Worm (Caenorhabditis elegans) whole organism, L3 larva: ENCODE measurements around the gene glb-28.

Experiments
- R02D3.7 ChIP-seq: fragments of 150-350 bp; optimal IDR thresholded peaks from 2 replicates; lab custom pipeline; 2014; ENCODE audit warnings: missing biosample characterization, missing genetic modification characterization
- ZK546.5 ChIP-seq: sonication (generic microtip); optimal IDR thresholded peaks from 2 replicates; lab custom pipeline; 2017; ENCODE audit warnings: missing biosample characterization, missing genetic modification characterization
- aly-2 ChIP-seq: fragments of 150-350 bp; optimal IDR thresholded peaks from 2 replicates; lab custom pipeline; 2014; ENCODE audit warnings: missing biosample characterization, missing genetic modification characterization
- ama-1 ChIP-seq: fragments of 150-350 bp; optimal IDR thresholded peaks from 2 replicates; lab custom pipeline; 2018
- ceh-16 ChIP-seq: sonication (generic microtip); optimal IDR thresholded peaks from 2 replicates; lab custom pipeline; 2017; ENCODE audit warnings: missing biosample characterization, missing genetic modification characterization
- ceh-28 ChIP-seq: fragments of 150-350 bp; optimal IDR thresholded peaks from 2 replicates; lab custom pipeline; 2014; ENCODE audit warnings: missing biosample characterization, missing genetic modification reagents, missing genetic modification characterization
- ceh-82 ChIP-seq: fragments of 150-350 bp; optimal IDR thresholded peaks from 2 replicates; lab custom pipeline; 2014; ENCODE audit warnings: missing biosample characterization, missing genetic modification characterization
- ceh-9 ChIP-seq: sonication (generic microtip); optimal IDR thresholded peaks from 2 replicates; lab custom pipeline; 2018; ENCODE audit warnings: missing biosample characterization, missing genetic modification characterization
- daf-12 ChIP-seq: fragments of 150-350 bp; optimal IDR thresholded peaks from 2 replicates; lab custom pipeline; 2014; ENCODE audit warnings: missing biosample characterization, missing genetic modification reagents, missing genetic modification characterization
- egl-27 ChIP-seq: sonication (generic microtip); optimal IDR thresholded peaks from 4 replicates; lab custom pipeline; 2017; ENCODE audit warnings: missing biosample characterization, missing genetic modification reagents, missing genetic modification characterization
- egl-5 ChIP-seq: fragments of 150-350 bp; optimal IDR thresholded peaks from 2 replicates; lab custom pipeline; 2017; ENCODE audit warnings: missing biosample characterization, missing genetic modification reagents, missing genetic modification characterization, inconsistent platforms
- elt-1 ChIP-seq: fragments of 150-350 bp; optimal IDR thresholded peaks from 2 replicates; lab custom pipeline; 2014; ENCODE audit warnings: missing biosample characterization, missing genetic modification characterization
- elt-2 ChIP-seq: sonication (generic microtip); optimal IDR thresholded peaks from 2 replicates; lab custom pipeline; 2016; ENCODE audit warnings: missing genetic modification reagents, mild to moderate bottlenecking, missing genetic modification characterization, missing compliant biosample characterization
- elt-3 ChIP-seq, 3 experiments: fragments of 150-350 bp in 1 of 3; sonication (generic microtip) in 2 of 3; optimal IDR thresholded peaks; 2 replicates in 2 of 3; 4 replicates in 1 of 3; lab custom pipeline; 2014 to 2017; ENCODE audit warnings: missing biosample characterization in 3 of 3, missing genetic modification characterization in 3 of 3
- eor-1 ChIP-seq, 2 experiments: fragments of 150-350 bp; optimal IDR thresholded peaks; 2 replicates each; lab custom pipeline; 2014 to 2018; ENCODE audit warnings: missing biosample characterization in 2 of 2, missing genetic modification characterization in 2 of 2
- fkh-10 ChIP-seq: sonication (generic microtip); optimal IDR thresholded peaks from 2 replicates; lab custom pipeline; 2017; ENCODE audit warnings: missing biosample characterization, missing genetic modification reagents, missing genetic modification characterization
- fkh-2 ChIP-seq: fragments of 150-350 bp; optimal IDR thresholded peaks from 2 replicates; lab custom pipeline; 2014; ENCODE audit warnings: missing biosample characterization, missing genetic modification reagents, missing genetic modification characterization
- fos-1 ChIP-seq: fragments of 150-350 bp; optimal IDR thresholded peaks from 2 replicates; lab custom pipeline; 2014; ENCODE audit warnings: missing biosample characterization, missing genetic modification characterization
- hmg-11 ChIP-seq: sonication (generic microtip); optimal IDR thresholded peaks from 2 replicates; lab custom pipeline; 2016; ENCODE audit warnings: missing genetic modification characterization, missing compliant biosample characterization
- jun-1 ChIP-seq: fragments of 150-350 bp; optimal IDR thresholded peaks from 2 replicates; lab custom pipeline; 2014; ENCODE audit warnings: missing biosample characterization, missing genetic modification reagents, missing genetic modification characterization
- lin-15B ChIP-seq: fragments of 150-350 bp; optimal IDR thresholded peaks from 2 replicates; lab custom pipeline; 2014; ENCODE audit warnings: missing biosample characterization, missing genetic modification characterization
- lin-39 ChIP-seq: fragments of 150-350 bp; optimal IDR thresholded peaks from 2 replicates; lab custom pipeline; 2018; ENCODE audit warnings: missing biosample characterization, missing genetic modification reagents, missing genetic modification characterization
- lsy-12 ChIP-seq: sonication (generic microtip); optimal IDR thresholded peaks from 2 replicates; lab custom pipeline; 2016; ENCODE audit warnings: mild to moderate bottlenecking, missing genetic modification characterization, missing compliant biosample characterization
- mdl-1 ChIP-seq: fragments of 150-350 bp; optimal IDR thresholded peaks from 2 replicates; lab custom pipeline; 2014; ENCODE audit warnings: missing biosample characterization, missing genetic modification characterization
- mml-1 ChIP-seq: fragments of 150-350 bp; sonication (generic microtip); optimal IDR thresholded peaks from 3 replicates; lab custom pipeline; 2014; ENCODE audit warnings: missing biosample characterization, missing genetic modification characterization
- nfya-1 ChIP-seq: sonication (generic microtip); optimal IDR thresholded peaks from 2 replicates; lab custom pipeline; 2017; ENCODE audit warnings: missing genetic modification characterization, mild to moderate bottlenecking, missing compliant biosample characterization, antibody characterized with exemption, moderate library complexity; ENCODE audit not compliant: insufficient read depth
- nhr-12 ChIP-seq: fragments of 150-350 bp; optimal IDR thresholded peaks from 2 replicates; lab custom pipeline; 2014; ENCODE audit warnings: missing biosample characterization, missing genetic modification characterization
- nhr-23 ChIP-seq: fragments of 150-350 bp; optimal IDR thresholded peaks from 2 replicates; lab custom pipeline; 2014; ENCODE audit warnings: missing biosample characterization, missing genetic modification reagents, missing genetic modification characterization
- nhr-237 ChIP-seq: fragments of 150-350 bp; optimal IDR thresholded peaks from 2 replicates; lab custom pipeline; 2014; ENCODE audit warnings: missing biosample characterization, missing genetic modification characterization
- nhr-25 ChIP-seq: sonication (generic microtip); optimal IDR thresholded peaks from 2 replicates; lab custom pipeline; 2017; ENCODE audit warnings: missing biosample characterization, missing genetic modification characterization
- nhr-28 ChIP-seq: fragments of 150-350 bp; optimal IDR thresholded peaks from 2 replicates; lab custom pipeline; 2014; ENCODE audit warnings: missing biosample characterization, missing genetic modification characterization
- nhr-43 ChIP-seq: sonication (generic microtip); optimal IDR thresholded peaks from 2 replicates; lab custom pipeline; 2016; ENCODE audit warnings: mild to moderate bottlenecking, missing genetic modification characterization, missing compliant biosample characterization; ENCODE audit not compliant: poor library complexity, severe bottlenecking
- nhr-67 ChIP-seq: fragments of 150-350 bp; optimal IDR thresholded peaks from 2 replicates; lab custom pipeline; 2014; ENCODE audit warnings: missing biosample characterization, missing genetic modification characterization
- nhr-76 ChIP-seq: fragments of 150-350 bp; sonication (generic microtip); optimal IDR thresholded peaks from 5 replicates; lab custom pipeline; 2014; ENCODE audit warnings: missing biosample characterization, missing genetic modification characterization
- nhr-77 ChIP-seq: fragments of 150-350 bp; optimal IDR thresholded peaks from 2 replicates; lab custom pipeline; 2014; ENCODE audit warnings: missing biosample characterization, missing genetic modification characterization
- pha-4 ChIP-seq: fragments of 150-350 bp; optimal IDR thresholded peaks from 2 replicates; lab custom pipeline; 2014; ENCODE audit warnings: missing biosample characterization, missing genetic modification reagents, missing genetic modification characterization
- pqm-1 ChIP-seq: fragments of 150-350 bp; optimal IDR thresholded peaks from 2 replicates; lab custom pipeline; 2017; ENCODE audit warnings: missing biosample characterization, missing genetic modification characterization, inconsistent platforms
- sea-2 ChIP-seq: fragments of 150-350 bp; sonication (generic microtip); optimal IDR thresholded peaks from 4 replicates; lab custom pipeline; 2014; ENCODE audit warnings: missing biosample characterization, missing genetic modification reagents, missing genetic modification characterization
- skn-1 ChIP-seq: fragments of 150-350 bp; optimal IDR thresholded peaks from 2 replicates; lab custom pipeline; 2014; ENCODE audit warnings: missing biosample characterization, missing genetic modification characterization
- snpc-4 ChIP-seq: fragments of 150-350 bp; optimal IDR thresholded peaks from 2 replicates; lab custom pipeline; 2014; ENCODE audit warnings: missing biosample characterization, missing genetic modification characterization
- tbx-2 ChIP-seq: sonication (generic microtip); optimal IDR thresholded peaks from 2 replicates; lab custom pipeline; 2016; ENCODE audit warnings: mild to moderate bottlenecking, missing genetic modification characterization, missing compliant biosample characterization
- unc-39 ChIP-seq: sonication (generic microtip); optimal IDR thresholded peaks from 4 replicates; lab custom pipeline; 2017; ENCODE audit warnings: missing biosample characterization, missing genetic modification characterization
- unc-62 ChIP-seq: fragments of 150-350 bp; sonication (generic microtip); optimal IDR thresholded peaks from 4 replicates; lab custom pipeline; 2014; ENCODE audit warnings: missing biosample characterization, missing genetic modification reagents, missing genetic modification characterization
- zag-1 ChIP-seq: fragments of 150-350 bp; optimal IDR thresholded peaks from 2 replicates; lab custom pipeline; 2014; ENCODE audit warnings: missing biosample characterization, missing genetic modification characterization
- ztf-11 ChIP-seq: fragments of 150-350 bp; optimal IDR thresholded peaks from 2 replicates; lab custom pipeline; 2014; ENCODE audit warnings: missing biosample characterization, missing genetic modification characterization
- ztf-4 ChIP-seq: fragments of 150-350 bp; optimal IDR thresholded peaks from 2 replicates; lab custom pipeline; 2014; ENCODE audit warnings: missing biosample characterization, missing genetic modification characterization

glb-28 gene

DNA sequence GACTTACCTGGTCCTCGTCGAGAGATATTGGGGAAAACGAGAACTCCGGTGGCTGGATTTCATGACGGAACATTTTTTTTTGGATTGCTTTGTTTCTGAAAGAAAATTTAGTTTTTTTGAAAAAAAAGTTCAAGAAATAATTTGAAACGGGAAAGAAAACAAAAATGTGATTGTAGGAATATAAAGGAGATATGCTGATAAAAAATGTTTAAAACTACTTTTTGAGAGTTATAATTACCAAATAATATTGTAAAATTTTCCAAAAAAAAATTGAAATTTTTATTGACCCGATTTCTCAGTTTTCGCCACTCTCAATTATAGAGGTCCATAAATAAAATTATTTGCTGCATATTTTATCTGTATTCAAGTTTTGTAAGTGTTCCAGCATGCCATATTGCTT, at the start of gene glb-28:
glb-28 (minus strand) TSS at position 101 of the 400 bp plus-strand sequence.
- TF ChIP-seq nhr-25 (tag; lab: Kevin White, UChicago) (no peak), pqm-1 (tag; lab: Kevin White, UChicago) (no peak)

ce11 chrX:15365767-15366177, 48.7 kb upstream of the glb-28 start, which contains the start of gene C33A11.2:
Gene C33A11.2 (plus strand): TSS chrX:15365992.
- no peak for TF ChIP-seq lin-39 (tag; lab: Kevin White, UChicago)
- peak; percentile 25 for TF ChIP-seq elt-1
- TF ChIP-seq zag-1: no peak
- no peak for TF ChIP-seq skn-1 (tag; lab: Kevin White, UChicago)
- peak; percentile 33 for TF ChIP-seq pqm-1 (tag; lab: Kevin White, UChicago)
- peak; percentile 11 for TF ChIP-seq pha-4 (tag; lab: Kevin White, UChicago)
- TF ChIP-seq egl-5 (tag; lab: Kevin White, UChicago): no peak
- TF ChIP-seq nhr-25 (tag; lab: Kevin White, UChicago): peak; percentile 5
- TF ChIP-seq ceh-28 (tag; lab: Kevin White, UChicago): no peak
- TF ChIP-seq nhr-23: peak; percentile 8
- no peak for TF ChIP-seq eor-1 (tag; optimal IDR thresholded peaks at IDR 0.05; lab: Kevin White, UChicago)
- no peak for TF ChIP-seq ZK546.5
- TF ChIP-seq elt-3 (tag; optimal IDR thresholded peaks at IDR 0.05; lab: Kevin White, UChicago): no peak
- TF ChIP-seq nhr-28 (tag; lab: Kevin White, UChicago): no peak
- TF ChIP-seq daf-12 (tag; lab: Kevin White, UChicago): no peak
- TF ChIP-seq nhr-76 (tag; lab: Kevin White, UChicago): no peak
- peak; percentile 91 for TF ChIP-seq elt-2 (tag; lab: Kevin White, UChicago)
- no peak for TF ChIP-seq nhr-67 (tag; lab: Kevin White, UChicago)
- TF ChIP-seq nhr-237 (tag; lab: Kevin White, UChicago): no peak
- no peak for TF ChIP-seq lin-15B (tag; lab: Kevin White, UChicago)
- TF ChIP-seq nhr-77 (tag; lab: Kevin White, UChicago): no peak
- no peak for TF ChIP-seq fos-1 (tag; lab: Kevin White, UChicago)
- TF ChIP-seq nhr-43 (tag; lab: Kevin White, UChicago): no peak
- TF ChIP-seq ama-1: peak; percentile 5

DNA sequence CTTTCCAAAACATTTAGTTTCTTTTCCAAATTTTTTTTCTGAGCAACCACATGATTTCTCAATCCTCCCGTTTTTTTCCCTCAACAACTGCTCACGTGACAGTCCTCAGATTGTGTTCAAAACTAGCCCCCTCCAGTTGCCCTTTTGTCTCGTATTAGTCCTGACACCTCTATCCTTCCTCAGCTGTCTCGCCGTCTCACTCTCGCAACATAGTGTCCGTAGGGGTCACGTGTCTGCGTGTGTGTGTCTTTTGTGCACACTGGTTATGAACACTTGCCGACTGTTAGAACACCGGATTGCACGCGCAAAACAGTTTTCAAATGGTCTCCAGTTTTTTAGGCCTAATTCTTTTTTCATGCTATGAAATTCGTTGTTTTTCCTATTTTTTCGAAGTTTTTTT, 48.2 kb upstream of the glb-28 start:
- peak; percentile 54 for TF ChIP-seq unc-62 (GFP tag; lab: Kevin White, UChicago)
- no peak for TF ChIP-seq elt-2 (tag; lab: Kevin White, UChicago)
- no peak for TF ChIP-seq nhr-67 (tag; lab: Kevin White, UChicago)
- TF ChIP-seq lin-15B (tag; lab: Kevin White, UChicago): peak; percentile 38
- no peak for TF ChIP-seq daf-12 (tag; lab: Kevin White, UChicago)
- TF ChIP-seq nhr-23: peak; percentile 70
- TF ChIP-seq nhr-28 (tag; lab: Kevin White, UChicago): no peak
- TF ChIP-seq nhr-76 (tag; lab: Kevin White, UChicago): no peak
- no peak for TF ChIP-seq unc-39
- no peak for TF ChIP-seq skn-1 (tag; lab: Kevin White, UChicago)
- TF ChIP-seq elt-3 (tag; optimal IDR thresholded peaks at IDR 0.05; lab: Kevin White, UChicago): no peak
- TF ChIP-seq hmg-11 (tag; lab: Kevin White, UChicago): peak; percentile 76
- no peak for TF ChIP-seq sea-2
- no peak for TF ChIP-seq nhr-77 (tag; lab: Kevin White, UChicago)
- no peak for TF ChIP-seq nhr-237 (tag; lab: Kevin White, UChicago)
- peak; percentile 71 for TF ChIP-seq lin-39 (tag; lab: Kevin White, UChicago)
- TF ChIP-seq nhr-25 (tag; lab: Kevin White, UChicago): peak; percentile 60
- TF ChIP-seq jun-1 (tag; lab: Kevin White, UChicago): peak; percentile 58
- no peak for TF ChIP-seq mml-1 (tag; lab: Kevin White, UChicago)
- peak; percentile 7 for TF ChIP-seq ceh-28 (tag; lab: Kevin White, UChicago)
- no peak for TF ChIP-seq ZK546.5
- peak; percentile 5 for TF ChIP-seq egl-5 (tag; lab: Kevin White, UChicago)
- peak; percentile 75 for TF ChIP-seq nfya-1 (tag; lab: Kevin White, UChicago)
- TF ChIP-seq fos-1 (tag; lab: Kevin White, UChicago): peak; percentile 36
- no peak for TF ChIP-seq egl-27
- no peak for TF ChIP-seq R02D3.7 (tag; lab: Kevin White, UChicago)
- TF ChIP-seq pqm-1 (tag; lab: Kevin White, UChicago): no peak
- TF ChIP-seq nhr-12 (tag; lab: Kevin White, UChicago): no peak
- TF ChIP-seq lsy-12 (tag; lab: Kevin White, UChicago): peak; percentile 65
- TF ChIP-seq zag-1: no peak
- peak; percentile 2 for TF ChIP-seq ztf-4 (tag; lab: Kevin White, UChicago)
- TF ChIP-seq mdl-1 (tag; lab: Kevin White, UChicago): peak; percentile 77
- no peak for TF ChIP-seq ceh-9 (tag; lab: Kevin White, UChicago)
- TF ChIP-seq fkh-2: no peak
- TF ChIP-seq pha-4 (tag; lab: Kevin White, UChicago): peak; percentile 90
- no peak for TF ChIP-seq ama-1
- TF ChIP-seq ceh-16 (tag; lab: Kevin White, UChicago): no peak
- TF ChIP-seq eor-1 (tag; optimal IDR thresholded peaks at IDR 0.05; lab: Kevin White, UChicago): no peak
- TF ChIP-seq snpc-4: peak; percentile 70
- no peak for TF ChIP-seq ceh-82 (tag; lab: Kevin White, UChicago)
- TF ChIP-seq ztf-11: no peak
- TF ChIP-seq aly-2: no peak
- peak; percentile 53 for TF ChIP-seq nhr-43 (tag; lab: Kevin White, UChicago)
- TF ChIP-seq tbx-2 (tag; lab: Kevin White, UChicago): peak; percentile 75
- TF ChIP-seq fkh-10 (GFP tag; lab: Kevin White, UChicago): no peak
